Worm (Caenorhabditis elegans): ENCODE results near the gene K05F6.10.

- no peak for TF ChIP-seq nhr-28 (tag; optimal IDR thresholded peaks at IDR 0.05)
- no peak for TF ChIP-seq nhr-43 (tag; optimal IDR thresholded peaks at IDR 0.05; ENCODE audit: poor library complexity, severe bottlenecking)
- TF ChIP-seq unc-39 (tag; optimal IDR thresholded peaks at IDR 0.05), result no peak
- TF ChIP-seq jun-1 (tag; optimal IDR thresholded peaks at IDR 0.05), result no peak
- no peak for TF ChIP-seq snpc-4 (tag; optimal IDR thresholded peaks at IDR 0.05)
- no peak for TF ChIP-seq zag-1 (tag; optimal IDR thresholded peaks at IDR 0.05)
- no peak for TF ChIP-seq fos-1 (tag; optimal IDR thresholded peaks at IDR 0.05)
- TF ChIP-seq nhr-77 (tag; optimal IDR thresholded peaks at IDR 0.05), result no peak
- TF ChIP-seq lin-39 (tag; optimal IDR thresholded peaks at IDR 0.05), result no peak
Observed at ce11 chrII:1625666-1626065, 49.7 kb upstream of the K05F6.10 start, which contains the start of gene C08E3.14.

All from whole organism, L3 larva.